Worm (Caenorhabditis elegans) whole organism, L3 larva: ENCODE results near the gene E02A10.3.
A peak's percentile ranks its signal among the peaks of the same experiment; 100 is the strongest.

Experiments
- R02D3.7 ChIP-seq: fragments of 150-350 bp; optimal IDR thresholded peaks from 2 replicates; lab custom pipeline; 2014; ENCODE audit warnings: missing biosample characterization, missing genetic modification characterization
- ZK546.5 ChIP-seq: sonication (generic microtip); optimal IDR thresholded peaks from 2 replicates; lab custom pipeline; 2017; ENCODE audit warnings: missing biosample characterization, missing genetic modification characterization
- aly-2 ChIP-seq: fragments of 150-350 bp; optimal IDR thresholded peaks from 2 replicates; lab custom pipeline; 2014; ENCODE audit warnings: missing biosample characterization, missing genetic modification characterization
- ceh-16 ChIP-seq: sonication (generic microtip); optimal IDR thresholded peaks from 2 replicates; lab custom pipeline; 2017; ENCODE audit warnings: missing biosample characterization, missing genetic modification characterization
- ceh-28 ChIP-seq: fragments of 150-350 bp; optimal IDR thresholded peaks from 2 replicates; lab custom pipeline; 2014; ENCODE audit warnings: missing biosample characterization, missing genetic modification reagents, missing genetic modification characterization
- ceh-82 ChIP-seq: fragments of 150-350 bp; optimal IDR thresholded peaks from 2 replicates; lab custom pipeline; 2014; ENCODE audit warnings: missing biosample characterization, missing genetic modification characterization
- ceh-9 ChIP-seq: sonication (generic microtip); optimal IDR thresholded peaks from 2 replicates; lab custom pipeline; 2018; ENCODE audit warnings: missing biosample characterization, missing genetic modification characterization
- daf-12 ChIP-seq: fragments of 150-350 bp; optimal IDR thresholded peaks from 2 replicates; lab custom pipeline; 2014; ENCODE audit warnings: missing biosample characterization, missing genetic modification reagents, missing genetic modification characterization
- egl-27 ChIP-seq: sonication (generic microtip); optimal IDR thresholded peaks from 4 replicates; lab custom pipeline; 2017; ENCODE audit warnings: missing biosample characterization, missing genetic modification reagents, missing genetic modification characterization
- egl-5 ChIP-seq: fragments of 150-350 bp; optimal IDR thresholded peaks from 2 replicates; lab custom pipeline; 2017; ENCODE audit warnings: missing biosample characterization, missing genetic modification reagents, missing genetic modification characterization, inconsistent platforms
- elt-1 ChIP-seq: fragments of 150-350 bp; optimal IDR thresholded peaks from 2 replicates; lab custom pipeline; 2014; ENCODE audit warnings: missing biosample characterization, missing genetic modification characterization
- elt-2 ChIP-seq: sonication (generic microtip); optimal IDR thresholded peaks from 2 replicates; lab custom pipeline; 2016; ENCODE audit warnings: missing genetic modification reagents, mild to moderate bottlenecking, missing genetic modification characterization, missing compliant biosample characterization
- elt-3 ChIP-seq, 3 experiments: fragments of 150-350 bp in 1 of 3; sonication (generic microtip) in 2 of 3; optimal IDR thresholded peaks; 2 replicates in 2 of 3; 4 replicates in 1 of 3; lab custom pipeline; 2014 to 2017; ENCODE audit warnings: missing biosample characterization in 3 of 3, missing genetic modification characterization in 3 of 3
- eor-1 ChIP-seq, 2 experiments: fragments of 150-350 bp; optimal IDR thresholded peaks; 2 replicates each; lab custom pipeline; 2014 to 2018; ENCODE audit warnings: missing biosample characterization in 2 of 2, missing genetic modification characterization in 2 of 2
- fkh-10 ChIP-seq: sonication (generic microtip); optimal IDR thresholded peaks from 2 replicates; lab custom pipeline; 2017; ENCODE audit warnings: missing biosample characterization, missing genetic modification reagents, missing genetic modification characterization
- fkh-2 ChIP-seq: fragments of 150-350 bp; optimal IDR thresholded peaks from 2 replicates; lab custom pipeline; 2014; ENCODE audit warnings: missing biosample characterization, missing genetic modification reagents, missing genetic modification characterization
- hmg-11 ChIP-seq: sonication (generic microtip); optimal IDR thresholded peaks from 2 replicates; lab custom pipeline; 2016; ENCODE audit warnings: missing genetic modification characterization, missing compliant biosample characterization
- jun-1 ChIP-seq: fragments of 150-350 bp; optimal IDR thresholded peaks from 2 replicates; lab custom pipeline; 2014; ENCODE audit warnings: missing biosample characterization, missing genetic modification reagents, missing genetic modification characterization
- lin-15B ChIP-seq: fragments of 150-350 bp; optimal IDR thresholded peaks from 2 replicates; lab custom pipeline; 2014; ENCODE audit warnings: missing biosample characterization, missing genetic modification characterization
- lin-39 ChIP-seq: fragments of 150-350 bp; optimal IDR thresholded peaks from 2 replicates; lab custom pipeline; 2018; ENCODE audit warnings: missing biosample characterization, missing genetic modification reagents, missing genetic modification characterization
- mdl-1 ChIP-seq: fragments of 150-350 bp; optimal IDR thresholded peaks from 2 replicates; lab custom pipeline; 2014; ENCODE audit warnings: missing biosample characterization, missing genetic modification characterization
- mml-1 ChIP-seq: fragments of 150-350 bp; sonication (generic microtip); optimal IDR thresholded peaks from 3 replicates; lab custom pipeline; 2014; ENCODE audit warnings: missing biosample characterization, missing genetic modification characterization
- nfya-1 ChIP-seq: sonication (generic microtip); optimal IDR thresholded peaks from 2 replicates; lab custom pipeline; 2017; ENCODE audit warnings: missing genetic modification characterization, mild to moderate bottlenecking, missing compliant biosample characterization, antibody characterized with exemption, moderate library complexity; ENCODE audit not compliant: insufficient read depth
- nhr-11 ChIP-seq: fragments of 150-350 bp; optimal IDR thresholded peaks from 2 replicates; lab custom pipeline; 2014; ENCODE audit warnings: missing biosample characterization, missing genetic modification characterization
- nhr-12 ChIP-seq: fragments of 150-350 bp; optimal IDR thresholded peaks from 2 replicates; lab custom pipeline; 2014; ENCODE audit warnings: missing biosample characterization, missing genetic modification characterization
- nhr-23 ChIP-seq: fragments of 150-350 bp; optimal IDR thresholded peaks from 2 replicates; lab custom pipeline; 2014; ENCODE audit warnings: missing biosample characterization, missing genetic modification reagents, missing genetic modification characterization
- nhr-237 ChIP-seq: fragments of 150-350 bp; optimal IDR thresholded peaks from 2 replicates; lab custom pipeline; 2014; ENCODE audit warnings: missing biosample characterization, missing genetic modification characterization
- nhr-25 ChIP-seq: sonication (generic microtip); optimal IDR thresholded peaks from 2 replicates; lab custom pipeline; 2017; ENCODE audit warnings: missing biosample characterization, missing genetic modification characterization
- nhr-43 ChIP-seq: sonication (generic microtip); optimal IDR thresholded peaks from 2 replicates; lab custom pipeline; 2016; ENCODE audit warnings: mild to moderate bottlenecking, missing genetic modification characterization, missing compliant biosample characterization; ENCODE audit not compliant: poor library complexity, severe bottlenecking
- nhr-67 ChIP-seq: fragments of 150-350 bp; optimal IDR thresholded peaks from 2 replicates; lab custom pipeline; 2014; ENCODE audit warnings: missing biosample characterization, missing genetic modification characterization
- nhr-76 ChIP-seq: fragments of 150-350 bp; sonication (generic microtip); optimal IDR thresholded peaks from 5 replicates; lab custom pipeline; 2014; ENCODE audit warnings: missing biosample characterization, missing genetic modification characterization
- nhr-77 ChIP-seq: fragments of 150-350 bp; optimal IDR thresholded peaks from 2 replicates; lab custom pipeline; 2014; ENCODE audit warnings: missing biosample characterization, missing genetic modification characterization
- pha-4 ChIP-seq: fragments of 150-350 bp; optimal IDR thresholded peaks from 2 replicates; lab custom pipeline; 2014; ENCODE audit warnings: missing biosample characterization, missing genetic modification reagents, missing genetic modification characterization
- pqm-1 ChIP-seq: fragments of 150-350 bp; optimal IDR thresholded peaks from 2 replicates; lab custom pipeline; 2017; ENCODE audit warnings: missing biosample characterization, missing genetic modification characterization, inconsistent platforms
- skn-1 ChIP-seq: fragments of 150-350 bp; optimal IDR thresholded peaks from 2 replicates; lab custom pipeline; 2014; ENCODE audit warnings: missing biosample characterization, missing genetic modification characterization
- snpc-4 ChIP-seq: fragments of 150-350 bp; optimal IDR thresholded peaks from 2 replicates; lab custom pipeline; 2014; ENCODE audit warnings: missing biosample characterization, missing genetic modification characterization
- tbx-2 ChIP-seq: sonication (generic microtip); optimal IDR thresholded peaks from 2 replicates; lab custom pipeline; 2016; ENCODE audit warnings: mild to moderate bottlenecking, missing genetic modification characterization, missing compliant biosample characterization
- unc-39 ChIP-seq: sonication (generic microtip); optimal IDR thresholded peaks from 4 replicates; lab custom pipeline; 2017; ENCODE audit warnings: missing biosample characterization, missing genetic modification characterization
- unc-62 ChIP-seq: fragments of 150-350 bp; sonication (generic microtip); optimal IDR thresholded peaks from 4 replicates; lab custom pipeline; 2014; ENCODE audit warnings: missing biosample characterization, missing genetic modification reagents, missing genetic modification characterization
- zag-1 ChIP-seq: fragments of 150-350 bp; optimal IDR thresholded peaks from 2 replicates; lab custom pipeline; 2014; ENCODE audit warnings: missing biosample characterization, missing genetic modification characterization
- ztf-11 ChIP-seq: fragments of 150-350 bp; optimal IDR thresholded peaks from 2 replicates; lab custom pipeline; 2014; ENCODE audit warnings: missing biosample characterization, missing genetic modification characterization
- ztf-4 ChIP-seq: fragments of 150-350 bp; optimal IDR thresholded peaks from 2 replicates; lab custom pipeline; 2014; ENCODE audit warnings: missing biosample characterization, missing genetic modification characterization

E02A10.3 gene

ce11 chrV:12540018-12540417 lies 39.4 kb upstream of the E02A10.3 start:
- TF ChIP-seq ceh-82 (tag; lab: Kevin White, UChicago) (no peak), snpc-4 (tag; lab: Kevin White, UChicago) (no peak), pha-4 (tag; lab: Kevin White, UChicago) (no peak), nhr-11 (tag; lab: Kevin White, UChicago) (no peak), ztf-4 (no peak), nhr-76 (tag; lab: Kevin White, UChicago) (no peak), hmg-11 (no peak), aly-2 (tag; lab: Kevin White, UChicago) (no peak), zag-1 (no peak), R02D3.7 (tag; lab: Kevin White, UChicago) (no peak), elt-3 (tag; optimal IDR thresholded peaks at IDR 0.05; lab: Kevin White, UChicago) (no peak), nhr-12 (no peak), ceh-28 (tag; lab: Kevin White, UChicago) (no peak), elt-1 (tag; lab: Kevin White, UChicago) (no peak), nhr-23 (peak; percentile 25), nhr-77 (tag; lab: Kevin White, UChicago) (no peak), ceh-9 (tag; lab: Kevin White, UChicago) (no peak), daf-12 (tag; lab: Kevin White, UChicago) (peak; percentile 37), ceh-16 (no peak), mdl-1 (tag; lab: Kevin White, UChicago) (no peak), elt-2 (peak; percentile 5), eor-1 (tag; optimal IDR thresholded peaks at IDR 0.05; lab: Kevin White, UChicago) (no peak), mml-1 (tag; lab: Kevin White, UChicago) (no peak), nhr-43 (tag; lab: Kevin White, UChicago) (no peak), skn-1 (tag; lab: Kevin White, UChicago) (no peak), nfya-1 (tag; lab: Kevin White, UChicago) (peak; percentile 45), unc-62 (GFP tag; lab: Kevin White, UChicago) (peak; percentile 88), jun-1 (tag; lab: Kevin White, UChicago) (no peak), ztf-11 (tag; lab: Kevin White, UChicago) (no peak), lin-15B (no peak), nhr-67 (no peak), nhr-25 (tag; lab: Kevin White, UChicago) (no peak), nhr-237 (no peak), fkh-10 (GFP tag; lab: Kevin White, UChicago) (no peak), lin-39 (no peak), tbx-2 (tag; lab: Kevin White, UChicago) (no peak), fkh-2 (tag; lab: Kevin White, UChicago) (no peak)
- TF ChIP-seq, all 47 proteins: peak for 5

ce11 chrV:12540739-12541138 lies 38.7 kb upstream of the E02A10.3 start, which contains the start of gene F45D3.2:
TSS of gene F45D3.2 (plus strand) at chrV:12541039.
- TF ChIP-seq fkh-10 (GFP tag; lab: Kevin White, UChicago) (no peak), nhr-12 (no peak), lin-15B (no peak), nhr-11 (tag; lab: Kevin White, UChicago) (no peak), egl-27 (tag; lab: Kevin White, UChicago) (no peak), pqm-1 (tag; lab: Kevin White, UChicago) (no peak), nhr-67 (no peak), eor-1 (tag; optimal IDR thresholded peaks at IDR 0.05; lab: Kevin White, UChicago) (no peak), fkh-2 (tag; lab: Kevin White, UChicago) (no peak), ZK546.5 (tag; lab: Kevin White, UChicago) (no peak), mdl-1 (tag; lab: Kevin White, UChicago) (no peak)

DNA sequence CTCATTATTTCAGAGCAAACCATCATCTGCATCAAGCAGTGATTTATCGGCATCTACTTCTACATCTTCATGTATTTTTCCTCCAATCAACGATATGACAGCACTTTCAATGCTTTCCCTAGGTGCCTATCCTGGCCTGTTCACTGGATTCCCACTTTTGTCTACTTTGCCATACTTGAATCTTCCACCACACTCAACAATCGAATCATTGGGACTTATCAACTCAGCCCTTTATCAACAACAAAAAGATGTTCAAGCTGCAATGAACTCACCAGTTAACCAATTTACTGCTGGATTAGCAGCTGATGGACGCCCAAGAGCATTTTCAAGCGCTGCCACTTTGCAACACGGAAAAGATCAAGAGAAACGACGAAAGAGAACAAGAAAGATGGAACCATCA lies 38.2 kb upstream of the E02A10.3 start:
- TF ChIP-seq fkh-10 (GFP tag; lab: Kevin White, UChicago) (no peak), ztf-11 (tag; lab: Kevin White, UChicago) (no peak), unc-62 (GFP tag; lab: Kevin White, UChicago) (no peak), nhr-43 (tag; lab: Kevin White, UChicago) (no peak), pha-4 (tag; lab: Kevin White, UChicago) (no peak), jun-1 (tag; lab: Kevin White, UChicago) (no peak), ceh-9 (tag; lab: Kevin White, UChicago) (no peak), tbx-2 (tag; lab: Kevin White, UChicago) (no peak), daf-12 (tag; lab: Kevin White, UChicago) (no peak), unc-39 (tag; lab: Kevin White, UChicago) (no peak), nhr-76 (tag; lab: Kevin White, UChicago) (no peak), egl-5 (tag; lab: Kevin White, UChicago) (no peak), elt-1 (tag; lab: Kevin White, UChicago) (no peak)
